Worm (Caenorhabditis elegans) whole organism, young adult: Measurements from ENCODE around the gene oac-50.
A peak's percentile ranks its signal among the peaks of the same experiment; 100 is the strongest.

Source experiments
- B0019.2 ChIP-seq: fragments of 200-800 bp; sonication (Bioruptor generic); conservative IDR thresholded peaks from 2 replicates; pipeline ENCODE4 v1.3.6; 2022; ENCODE audit warnings: missing genetic modification reagents, missing genetic modification characterization, missing compliant biosample characterization
- B0336.3 ChIP-seq: fragments of 200-800 bp; sonication (Bioruptor generic); IDR thresholded peaks from 2 replicates; pipeline ENCODE4 v1.3.6; 2022; ENCODE audit warnings: missing genetic modification characterization, missing compliant biosample characterization
- C17E4.6 ChIP-seq: fragments of 200-800 bp; sonication (Bioruptor generic); IDR thresholded peaks from 2 replicates; pipeline ENCODE4 v1.3.6; 2022; ENCODE audit warnings: missing genetic modification reagents, missing genetic modification characterization, missing compliant biosample characterization
- F10E7.11 ChIP-seq: sonication (generic microtip); optimal IDR thresholded peaks from 2 replicates; lab custom pipeline; 2017; ENCODE audit warnings: mild to moderate bottlenecking, missing genetic modification characterization, moderate library complexity, missing compliant biosample characterization
- F22D6.2 ChIP-seq: sonication (generic microtip); optimal IDR thresholded peaks from 2 replicates; lab custom pipeline; 2016; ENCODE audit warnings: mild to moderate bottlenecking, missing genetic modification characterization, missing compliant biosample characterization
- F23B12.7 ChIP-seq: sonication (generic microtip); optimal IDR thresholded peaks from 2 replicates; lab custom pipeline; 2017; ENCODE audit warnings: missing genetic modification characterization, mild to moderate bottlenecking, missing compliant biosample characterization, antibody characterized with exemption, moderate library complexity; ENCODE audit not compliant: insufficient read depth
- F49E8.2 ChIP-seq: sonication (generic microtip); optimal IDR thresholded peaks from 3 replicates; lab custom pipeline; 2017; ENCODE audit warnings: missing genetic modification characterization, mild to moderate bottlenecking, missing compliant biosample characterization, antibody characterized with exemption, moderate library complexity; ENCODE audit not compliant: insufficient read depth
- K12H6.12 ChIP-seq: fragments of 200-800 bp; sonication (Bioruptor generic); optimal IDR thresholded peaks from 2 replicates; lab custom pipeline; 2018; ENCODE audit warnings: mild to moderate bottlenecking, missing genetic modification characterization, missing compliant biosample characterization
- Y95B8A.8 ChIP-seq: fragments of 200-800 bp; sonication (Bioruptor generic); IDR thresholded peaks from 2 replicates; pipeline ENCODE4 v1.3.6; 2022; ENCODE audit warnings: missing genetic modification reagents, missing genetic modification characterization, missing compliant biosample characterization
- ZK185.1 ChIP-seq: sonication (generic microtip); optimal IDR thresholded peaks from 2 replicates; lab custom pipeline; 2016; ENCODE audit warnings: mild to moderate bottlenecking, missing genetic modification characterization, missing compliant biosample characterization; ENCODE audit not compliant: poor library complexity, severe bottlenecking
- atf-7 ChIP-seq: sonication (generic microtip); optimal IDR thresholded peaks from 2 replicates; lab custom pipeline; 2017; ENCODE audit warnings: mild to moderate bottlenecking, missing genetic modification characterization, missing compliant biosample characterization
- athp-1 ChIP-seq: sonication (generic microtip); optimal IDR thresholded peaks from 2 replicates; lab custom pipeline; 2017; ENCODE audit warnings: mild to moderate bottlenecking, missing genetic modification characterization, missing compliant biosample characterization
- attf-6 ChIP-seq: fragments of 200-800 bp; sonication (Bioruptor generic); IDR thresholded peaks from 2 replicates; pipeline ENCODE4 v1.3.6; 2022; ENCODE audit warnings: missing genetic modification reagents, missing genetic modification characterization, missing compliant biosample characterization
- bed-1 ChIP-seq: fragments of 200-800 bp; sonication (Bioruptor generic); IDR thresholded peaks from 2 replicates; pipeline ENCODE4 v1.3.6; 2022; ENCODE audit warnings: missing genetic modification reagents, missing genetic modification characterization, missing compliant biosample characterization
- cebp-2 ChIP-seq: fragments of 200-800 bp; sonication (Bioruptor generic); IDR thresholded peaks from 2 replicates; pipeline ENCODE4 v1.3.6; 2022; ENCODE audit warnings: missing genetic modification characterization, missing compliant biosample characterization
- ceh-27 ChIP-seq: fragments of 200-800 bp; sonication (Bioruptor generic); optimal IDR thresholded peaks from 2 replicates; lab custom pipeline; 2018; ENCODE audit warnings: mild to moderate bottlenecking, missing genetic modification characterization, moderate library complexity, missing compliant biosample characterization
- ceh-58 ChIP-seq: fragments of 200-800 bp; sonication (Bioruptor generic); IDR thresholded peaks from 2 replicates; pipeline ENCODE4 v1.3.6; 2022; ENCODE audit warnings: missing genetic modification characterization, missing compliant biosample characterization
- ceh-91 ChIP-seq: fragments of 200-800 bp; sonication (Bioruptor generic); IDR thresholded peaks from 2 replicates; pipeline ENCODE4 v1.3.6; 2022; ENCODE audit warnings: missing genetic modification reagents, missing genetic modification characterization, missing compliant biosample characterization
- die-1 ChIP-seq: sonication (generic microtip); optimal IDR thresholded peaks from 2 replicates; lab custom pipeline; 2016; ENCODE audit warnings: missing genotype, mild to moderate bottlenecking, missing genetic modification characterization, missing compliant biosample characterization
- dpff-1 ChIP-seq: sonication (generic microtip); optimal IDR thresholded peaks from 2 replicates; lab custom pipeline; 2017; ENCODE audit warnings: mild to moderate bottlenecking, missing genetic modification characterization, missing compliant biosample characterization
- egrh-3 ChIP-seq: fragments of 200-800 bp; sonication (Bioruptor generic); IDR thresholded peaks from 2 replicates; pipeline ENCODE4 v1.3.6; 2022; ENCODE audit warnings: missing genetic modification reagents, missing genetic modification characterization, missing compliant biosample characterization
- ets-4 ChIP-seq: fragments of 200-800 bp; sonication (Bioruptor generic); optimal IDR thresholded peaks from 2 replicates; lab custom pipeline; 2018; ENCODE audit warnings: mild to moderate bottlenecking, missing genetic modification characterization, missing compliant biosample characterization
- fkh-3 ChIP-seq: sonication (generic microtip); optimal IDR thresholded peaks from 2 replicates; lab custom pipeline; 2016; ENCODE audit warnings: mild to moderate bottlenecking, missing genetic modification characterization, missing compliant biosample characterization
- him-1 ChIP-seq: sonication (generic microtip); optimal IDR thresholded peaks from 2 replicates; lab custom pipeline; 2016; ENCODE audit warnings: missing genotype, missing genetic modification reagents, missing genetic modification characterization, missing compliant biosample characterization
- hlh-12 ChIP-seq: sonication (generic microtip); optimal IDR thresholded peaks from 2 replicates; lab custom pipeline; 2016; ENCODE audit warnings: missing genetic modification characterization, missing compliant biosample characterization
- hlh-26 ChIP-seq: fragments of 200-800 bp; sonication (Bioruptor generic); conservative IDR thresholded peaks from 2 replicates; pipeline ENCODE4 v1.3.6; 2022; ENCODE audit warnings: missing genetic modification reagents, missing genetic modification characterization, missing compliant biosample characterization
- hsf-1 ChIP-seq: fragments of 200-800 bp; sonication (Bioruptor generic); IDR thresholded peaks from 2 replicates; pipeline ENCODE4 v1.3.6; 2022; ENCODE audit warnings: missing genetic modification reagents, missing genetic modification characterization, missing compliant biosample characterization
- let-526 ChIP-seq: fragments of 200-800 bp; sonication (Bioruptor generic); IDR thresholded peaks from 2 replicates; pipeline ENCODE4 v1.3.6; 2022; ENCODE audit warnings: missing genetic modification reagents, missing genetic modification characterization, missing compliant biosample characterization
- let-607 ChIP-seq, 2 experiments: fragments of 200-800 bp in 1 of 2; sonication (Bioruptor generic) in 1 of 2; sonication (generic microtip) in 1 of 2; optimal IDR thresholded peaks; 2 replicates each; lab custom pipeline; 2016 to 2018; ENCODE audit warnings: mild to moderate bottlenecking in 2 of 2, missing compliant biosample characterization in 2 of 2, missing genetic modification characterization in 2 of 2, moderate library complexity in 2 of 2, missing genotype in 1 of 2
- lin-54 ChIP-seq: fragments of 200-800 bp; sonication (Bioruptor generic); optimal IDR thresholded peaks from 2 replicates; lab custom pipeline; 2018; ENCODE audit warnings: mild to moderate bottlenecking, missing genetic modification characterization, missing compliant biosample characterization
- lir-1 ChIP-seq: fragments of 200-800 bp; sonication (Bioruptor generic); conservative IDR thresholded peaks from 2 replicates; pipeline ENCODE4 v1.3.6; 2022; ENCODE audit warnings: missing genetic modification reagents, missing genetic modification characterization, missing compliant biosample characterization
- madf-10 ChIP-seq: sonication (generic microtip); optimal IDR thresholded peaks from 2 replicates; lab custom pipeline; 2016; ENCODE audit warnings: mild to moderate bottlenecking, missing genetic modification characterization, missing compliant biosample characterization
- mel-28 ChIP-seq: sonication (generic microtip); optimal IDR thresholded peaks from 2 replicates; lab custom pipeline; 2016; ENCODE audit warnings: borderline replicate concordance, mild to moderate bottlenecking, missing genetic modification characterization, missing compliant biosample characterization
- mes-4 ChIP-seq: sonication (generic microtip); optimal IDR thresholded peaks from 2 replicates; lab custom pipeline; 2016; ENCODE audit warnings: missing genotype, missing genetic modification characterization, missing compliant biosample characterization
- mxl-1 ChIP-seq: sonication (generic microtip); optimal IDR thresholded peaks from 2 replicates; lab custom pipeline; 2016; ENCODE audit warnings: missing genetic modification characterization, missing compliant biosample characterization
- nfya-1 ChIP-seq: sonication (generic microtip); optimal IDR thresholded peaks from 2 replicates; lab custom pipeline; 2017; ENCODE audit warnings: antibody characterized with exemption, missing compliant biosample characterization, missing genetic modification characterization, borderline replicate concordance; ENCODE audit not compliant: insufficient read depth
- nhr-179 ChIP-seq: sonication (generic microtip); optimal IDR thresholded peaks from 2 replicates; lab custom pipeline; 2016; ENCODE audit warnings: mild to moderate bottlenecking, missing genetic modification characterization, missing compliant biosample characterization
- pbrm-1 ChIP-seq: fragments of 200-800 bp; sonication (Bioruptor generic); IDR thresholded peaks from 2 replicates; pipeline ENCODE4 v1.3.6; 2022; ENCODE audit warnings: missing genetic modification reagents, missing genetic modification characterization, missing compliant biosample characterization
- pha-4 ChIP-seq: fragments of 150-350 bp; sonication (generic microtip); optimal IDR thresholded peaks from 2 replicates; lab custom pipeline; 2014; ENCODE audit warnings: missing biosample characterization, missing genetic modification reagents, missing genetic modification characterization
- rpc-1 ChIP-seq, 2 experiments: fragments of 150-350 bp in 1 of 2; sonication (generic microtip) in 1 of 2; optimal IDR thresholded peaks; 2 replicates each; lab custom pipeline; 2014 to 2018; ENCODE audit warnings: missing biosample characterization in 1 of 2, missing genetic modification characterization in 1 of 2, missing genetic modification reagents in 1 of 2, missing genotype in 1 of 2
- snpc-1.1 ChIP-seq: sonication (generic microtip); optimal IDR thresholded peaks from 2 replicates; lab custom pipeline; 2017; ENCODE audit warnings: missing genetic modification characterization, mild to moderate bottlenecking, missing compliant biosample characterization, antibody characterized with exemption, moderate library complexity, missing genotype, missing genetic modification reagents; ENCODE audit not compliant: insufficient read depth
- snpc-3.4 ChIP-seq: sonication (generic microtip); optimal IDR thresholded peaks from 2 replicates; lab custom pipeline; 2017; ENCODE audit warnings: missing genetic modification characterization, mild to moderate bottlenecking, missing compliant biosample characterization, antibody characterized with exemption, moderate library complexity, missing genotype, missing genetic modification reagents
- snpc-4 ChIP-seq, 5 experiments: fragments of 150-350 bp in 1 of 5; sonication (generic microtip) in 4 of 5; optimal IDR thresholded peaks; 2 replicates each; lab custom pipeline; 2014 to 2018; ENCODE audit warnings: missing genetic modification characterization in 5 of 5, missing biosample characterization in 3 of 5, antibody characterized with exemption in 2 of 5, mild to moderate bottlenecking in 2 of 5, missing compliant biosample characterization in 2 of 5, missing genotype in 2 of 5, moderate library complexity in 2 of 5, missing genetic modification reagents in 1 of 5
- zfh-2 ChIP-seq: fragments of 200-800 bp; sonication (Bioruptor generic); conservative IDR thresholded peaks from 2 replicates; pipeline ENCODE4 v1.3.6; 2022; ENCODE audit warnings: missing genetic modification reagents, missing genetic modification characterization, missing compliant biosample characterization
- ztf-18 ChIP-seq: sonication (generic microtip); optimal IDR thresholded peaks from 2 replicates; lab custom pipeline; 2016; ENCODE audit warnings: missing genotype, mild to moderate bottlenecking, missing genetic modification characterization, missing compliant biosample characterization
- ztf-25 ChIP-seq: fragments of 200-800 bp; sonication (Bioruptor generic); IDR thresholded peaks from 2 replicates; pipeline ENCODE4 v1.3.6; 2022; ENCODE audit warnings: missing genetic modification reagents, missing genetic modification characterization, missing compliant biosample characterization

oac-50 gene

DNA sequence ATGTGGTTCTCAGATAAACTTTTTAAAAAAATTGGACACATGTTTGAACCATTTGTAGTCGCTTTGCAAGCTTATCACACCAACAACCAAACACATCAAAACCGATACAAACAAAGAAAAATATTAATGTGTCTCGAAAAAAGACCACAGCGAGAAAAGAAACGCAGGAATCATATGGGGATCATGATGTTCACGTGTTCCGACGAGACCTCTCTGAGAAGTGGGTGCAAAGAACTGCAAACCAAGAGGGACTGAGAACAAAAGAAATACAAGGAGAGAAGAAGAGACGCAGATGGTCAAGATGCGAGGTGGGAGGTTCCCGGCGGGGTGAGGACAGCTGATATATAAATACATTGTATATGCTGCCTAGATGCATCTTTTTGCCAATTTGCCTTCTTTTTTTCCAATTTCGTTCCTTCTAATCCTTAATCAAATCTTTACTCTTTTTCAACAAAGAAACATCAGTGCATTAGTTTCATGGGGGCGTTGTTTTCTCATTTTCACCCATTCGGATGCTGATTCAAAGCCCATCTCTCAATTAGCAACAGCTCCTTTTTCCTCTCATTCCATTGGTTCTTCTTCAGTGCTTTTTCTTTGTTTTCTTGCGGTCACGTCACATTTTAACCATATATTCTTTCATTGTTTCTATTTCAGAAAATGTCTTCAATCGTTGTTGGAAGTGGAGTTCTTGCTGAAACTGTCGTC lies 22.4 kb upstream of the oac-50 start, which contains the start of gene F21C10.10 (continued):
- TF ChIP-seq B0336.3 (GFP tag; lab: Robert Waterston, UW): peak; percentile 59; the same call in 1 of the 2 replicates
- no peak for TF ChIP-seq ztf-18 (tag; lab: Kevin White, UChicago)
- TF ChIP-seq nfya-1 (tag; lab: Kevin White, UChicago): no peak
- TF ChIP-seq cebp-2 (GFP tag; lab: Robert Waterston, UW): no peak
- TF ChIP-seq lir-1: no peak
- TF ChIP-seq attf-6 (GFP tag; lab: Robert Waterston, UW): no peak
- no peak for TF ChIP-seq fkh-3 (tag; lab: Kevin White, UChicago)
- no peak for TF ChIP-seq mxl-1 (tag; lab: Kevin White, UChicago)
- no peak for TF ChIP-seq rpc-1 (optimal IDR thresholded peaks at IDR 0.05; lab: Kevin White, UChicago)
- no peak for TF ChIP-seq rpc-1 (tag; optimal IDR thresholded peaks at IDR 0.05; lab: Kevin White, UChicago)
- TF ChIP-seq mes-4 (tag; lab: Kevin White, UChicago): no peak
- no peak for TF ChIP-seq nhr-179 (tag; lab: Kevin White, UChicago)
- TF ChIP-seq ceh-27 (GFP tag; lab: Kevin White, UChicago): peak; percentile 80
- no peak for TF ChIP-seq zfh-2 (GFP tag; lab: Robert Waterston, UW)
- TF ChIP-seq snpc-4 (GFP tag; optimal IDR thresholded peaks at IDR 0.05; lab: Kevin White, UChicago): no peak
- peak in 2 of 4 experiments; percentile 22 to 48 for TF ChIP-seq snpc-4 (tag; optimal IDR thresholded peaks at IDR 0.05; lab: Kevin White, UChicago)
- no peak for TF ChIP-seq athp-1
- no peak for TF ChIP-seq C17E4.6 (GFP tag; lab: Robert Waterston, UW)
- peak; percentile 18 to 50 for TF ChIP-seq let-607 (tag; optimal IDR thresholded peaks at IDR 0.05; lab: Kevin White, UChicago)
- TF ChIP-seq ceh-58 (GFP tag; lab: Robert Waterston, UW): no peak
- TF ChIP-seq die-1: peak; percentile 21
- peak; percentile 69 for TF ChIP-seq ZK185.1 (tag; lab: Kevin White, UChicago)
- peak; percentile 55 for TF ChIP-seq lin-54 (GFP tag; lab: Kevin White, UChicago)
- TF ChIP-seq K12H6.12 (tag; lab: Kevin White, UChicago): peak; percentile 67
- TF ChIP-seq hlh-12: no peak
- TF ChIP-seq mel-28 (tag; lab: Kevin White, UChicago): no peak
- TF ChIP-seq F22D6.2: peak; percentile 94
- no peak for TF ChIP-seq bed-1 (GFP tag; lab: Robert Waterston, UW)
- no peak for TF ChIP-seq ztf-25 (GFP tag; lab: Robert Waterston, UW)
- TF ChIP-seq madf-10 (tag; lab: Kevin White, UChicago): peak; percentile 72
- TF ChIP-seq ets-4 (GFP tag; lab: Kevin White, UChicago): no peak
- TF ChIP-seq F49E8.2 (tag; lab: Kevin White, UChicago): no peak
- TF ChIP-seq egrh-3: no peak
- TF ChIP-seq F23B12.7 (tag; lab: Kevin White, UChicago): peak; percentile 15
- TF ChIP-seq hsf-1: peak; percentile 62; the same call in 1 of the 2 replicates
- peak; percentile 68 for TF ChIP-seq atf-7
- no peak for TF ChIP-seq snpc-1.1 (tag; lab: Kevin White, UChicago)
- no peak for TF ChIP-seq F10E7.11 (tag; lab: Kevin White, UChicago)
- no peak for TF ChIP-seq snpc-3.4 (tag; lab: Kevin White, UChicago)
- no peak for TF ChIP-seq him-1
- TF ChIP-seq hlh-26 (GFP tag; lab: Robert Waterston, UW): no peak
- no peak for TF ChIP-seq B0019.2
- TF ChIP-seq pha-4 (tag; lab: Kevin White, UChicago): peak; percentile 86
- TF ChIP-seq dpff-1 (tag; lab: Kevin White, UChicago): no peak
- TF ChIP-seq let-526: 0 out of 2 replicates have a peak, but pooled peaks have one; percentile 34
- no peak for TF ChIP-seq Y95B8A.8 (GFP tag; lab: Robert Waterston, UW)
- peak; percentile 51; the same call in 1 of the 2 replicates for TF ChIP-seq pbrm-1
- no peak for TF ChIP-seq ceh-91
